Comparison of ENCODE assay signal across 4 fruit fly cellular contexts in the genomic region with DNA sequence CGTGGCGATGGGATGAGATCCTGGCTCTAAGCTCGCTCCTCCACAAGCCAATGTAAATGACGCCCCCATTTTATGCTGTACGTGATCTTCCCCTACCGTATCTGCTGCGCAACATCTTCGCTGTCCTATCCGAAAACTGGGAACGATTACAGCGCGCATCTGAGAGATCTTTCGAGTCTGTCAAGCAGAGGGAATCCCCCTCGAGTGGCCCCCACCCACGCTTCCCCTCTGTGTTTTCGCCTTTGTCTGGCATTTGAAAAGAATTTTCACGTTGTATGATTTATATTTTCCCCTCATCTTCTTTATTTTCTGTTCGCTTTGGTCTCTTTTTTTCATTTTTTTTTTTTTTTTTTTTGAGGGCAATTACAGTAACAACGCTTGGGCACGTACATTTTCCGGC.
TF ChIP-seq lines count a peak whose summit lies in the region.

No protein-coding gene starts in this region.

- TF ChIP-seq CTCF in whole organism, embryonic (GFP tag; optimal IDR thresholded peaks at IDR 0.05; lab: Kevin White, UChicago) = no peak

TF ChIP-seq in whole organism, embryonic, 481 proteins besides CTCF, POLR2A, EP300 and RAD21 (continues in another document):
- 0 out of 3 replicates have a peak, but pooled peaks have one; percentile 58 for TF ChIP-seq CG2199 (GFP tag; IDR thresholded peaks at IDR 0.05; lab: Robert Waterston, UW)
- no peak for TF ChIP-seq az2 (GFP tag; optimal IDR thresholded peaks at IDR 0.05; lab: Kevin White, UChicago)
- TF ChIP-seq nmo (GFP tag; optimal IDR thresholded peaks at IDR 0.05; lab: Kevin White, UChicago) = no peak
- no peak for TF ChIP-seq Side (GFP tag; optimal IDR thresholded peaks at IDR 0.05; lab: Kevin White, UChicago)
- no peak for TF ChIP-seq luna (GFP tag; optimal IDR thresholded peaks at IDR 0.05; lab: Kevin White, UChicago)
- TF ChIP-seq sd (tag; optimal IDR thresholded peaks at IDR 0.05; lab: Kevin White, UChicago) = peak; percentile 29
- TF ChIP-seq crol (GFP tag; IDR thresholded peaks at IDR 0.05; lab: Robert Waterston, UW) = peak; percentile 65; the same call in 1 of the 2 replicates
- TF ChIP-seq CG15011 (GFP tag; optimal IDR thresholded peaks at IDR 0.05; lab: Kevin White, UChicago) = no peak
- no peak for TF ChIP-seq CG8478 (optimal IDR thresholded peaks at IDR 0.05; lab: Kevin White, UChicago)
- 0 out of 2 replicates have a peak, but pooled peaks have one; percentile 10 for TF ChIP-seq Rfx (GFP tag; IDR thresholded peaks at IDR 0.05; lab: Robert Waterston, UW)
- no peak for TF ChIP-seq CG10431 (GFP tag; optimal IDR thresholded peaks at IDR 0.05; lab: Kevin White, UChicago)
- no peak for TF ChIP-seq CG8944 (GFP tag; optimal IDR thresholded peaks at IDR 0.05; lab: Kevin White, UChicago)
- TF ChIP-seq Fer1 (GFP tag; optimal IDR thresholded peaks at IDR 0.05; lab: Kevin White, UChicago) = no peak
- TF ChIP-seq CG32772 (GFP tag; IDR thresholded peaks at IDR 0.05; lab: Robert Waterston, UW) = peak; percentile 48; the same call in 1 of the 2 replicates
- TF ChIP-seq CG10565 (GFP tag; optimal IDR thresholded peaks at IDR 0.05; lab: Kevin White, UChicago) = no peak
- peak; percentile 36 for TF ChIP-seq grn (GFP tag; optimal IDR thresholded peaks at IDR 0.05; lab: Kevin White, UChicago)
- TF ChIP-seq Bdp1 (GFP tag; optimal IDR thresholded peaks at IDR 0.05; lab: Kevin White, UChicago) = no peak
- TF ChIP-seq unc-4 (GFP tag; IDR thresholded peaks at IDR 0.05; lab: Robert Waterston, UW; ENCODE audit: partially characterized antibody) = no peak
- TF ChIP-seq ab (GFP tag; optimal IDR thresholded peaks at IDR 0.05; lab: Kevin White, UChicago) = no peak
- no peak for TF ChIP-seq Dbx (GFP tag; IDR thresholded peaks at IDR 0.05; lab: Robert Waterston, UW)
- TF ChIP-seq CoRest (tag; optimal IDR thresholded peaks at IDR 0.05; lab: Kevin White, UChicago) = no peak

TF ChIP-seq in whole organism, prepupa, 60 proteins besides CTCF, POLR2A, EP300 and RAD21:
- TF ChIP-seq Sox14 (GFP tag; optimal IDR thresholded peaks at IDR 0.05; lab: Kevin White, UChicago) (no peak), CG3032 (tag; optimal IDR thresholded peaks at IDR 0.05; lab: Kevin White, UChicago) (no peak), CG8119 (GFP tag; IDR thresholded peaks at IDR 0.05; lab: Robert Waterston, UW) (peak; percentile 19; the same call in 1 of the 3 replicates), lz (GFP tag; optimal IDR thresholded peaks at IDR 0.05; lab: Kevin White, UChicago) (no peak)

TF ChIP-seq in whole organism, pupa, 21 proteins besides CTCF, POLR2A, EP300 and RAD21:
- TF ChIP-seq Ets98B (GFP tag; IDR thresholded peaks at IDR 0.05; lab: Robert Waterston, UW) = 0 out of 2 replicates have a peak, but pooled peaks have one; percentile 10
- peak; percentile 65; the same call in 2 of the 3 replicates for TF ChIP-seq CG4496 (GFP tag; IDR thresholded peaks at IDR 0.05; lab: Robert Waterston, UW)
- TF ChIP-seq EcR (GFP tag; optimal IDR thresholded peaks at IDR 0.05; lab: Kevin White, UChicago) = no peak

TF ChIP-seq in whole organism, wandering third instar larva, 38 proteins besides CTCF, POLR2A, EP300 and RAD21:
- TF ChIP-seq Rel (GFP tag; optimal IDR thresholded peaks at IDR 0.05; lab: Kevin White, UChicago) (no peak), Rel (tag; optimal IDR thresholded peaks at IDR 0.05; lab: Kevin White, UChicago) (peak; percentile 92), Dif (GFP tag; optimal IDR thresholded peaks at IDR 0.05; lab: Kevin White, UChicago; ENCODE audit: partially characterized antibody) (no peak), psq (GFP tag; optimal IDR thresholded peaks at IDR 0.05; lab: Kevin White, UChicago) (no peak)
TF ChIP-seq in whole organism, wandering third instar larva: peak in this region for 1.
